Worm (Caenorhabditis elegans) whole organism, midembryonic: ENCODE measurements around the gene F22E12.1.

ENCODE experiments used
- T22C8.4 ChIP-seq: fragments of 200-800 bp; sonication (Bioruptor generic); IDR thresholded peaks from 2 replicates; pipeline ENCODE4 v1.3.6; 2022; ENCODE audit warnings: missing genetic modification characterization, missing compliant biosample characterization
- flt-1 ChIP-seq: fragments of 200-800 bp; sonication (Bioruptor generic); IDR thresholded peaks from 2 replicates; pipeline ENCODE4 v1.3.6; 2022; ENCODE audit warnings: missing genetic modification characterization, missing compliant biosample characterization
- med-1 ChIP-seq: sonication (generic microtip); optimal IDR thresholded peaks from 2 replicates; lab custom pipeline; 2017; ENCODE audit warnings: missing genetic modification characterization, mild to moderate bottlenecking, missing compliant biosample characterization, antibody characterized with exemption, missing genetic modification reagents; ENCODE audit not compliant: insufficient read depth
- ref-1 ChIP-seq: fragments of 200-800 bp; sonication (Bioruptor generic); conservative IDR thresholded peaks from 2 replicates; pipeline ENCODE4 v1.3.6; 2022; ENCODE audit warnings: missing genetic modification reagents, missing genetic modification characterization, missing compliant biosample characterization
- tab-1 ChIP-seq: fragments of 200-800 bp; sonication (Bioruptor generic); IDR thresholded peaks from 2 replicates; pipeline ENCODE4 v1.3.6; 2022; ENCODE audit warnings: missing genetic modification characterization, missing compliant biosample characterization

DNA sequence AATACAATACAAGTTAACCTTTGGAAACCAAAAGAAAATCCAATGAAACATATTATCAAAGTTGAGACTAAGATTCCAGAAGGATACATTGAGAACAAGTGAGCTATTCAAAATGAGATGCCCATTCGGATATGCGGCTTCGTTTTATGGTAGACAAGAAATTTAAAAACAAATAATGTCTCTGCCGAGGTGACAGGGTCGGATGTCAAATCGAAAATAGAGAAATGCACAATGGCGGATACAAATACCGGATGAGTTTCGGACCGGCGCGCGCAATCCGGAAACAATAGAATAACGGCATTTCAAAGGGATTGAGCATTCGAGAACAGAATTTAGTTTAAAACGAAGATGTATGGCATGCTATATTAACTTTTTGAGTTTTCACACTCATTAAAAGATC is 6.1 kb upstream of the F22E12.1 start, which contains the start of gene F22E12.3:
- TF ChIP-seq T22C8.4 (no peak), med-1 (no peak), tab-1 (GFP tag; lab: Robert Waterston, UW) (no peak), ref-1 (GFP tag; lab: Robert Waterston, UW) (no peak), flt-1 (GFP tag; lab: Robert Waterston, UW) (no peak)
